Worm (Caenorhabditis elegans) whole organism, young adult: ENCODE results near the gene cnnm-3.

Source experiments
- B0019.2 ChIP-seq: fragments of 200-800 bp; sonication (Bioruptor generic); conservative IDR thresholded peaks from 2 replicates; pipeline ENCODE4 v1.3.6; 2022; ENCODE audit warnings: missing genetic modification reagents, missing genetic modification characterization, missing compliant biosample characterization
- B0261.1 ChIP-seq: sonication (generic microtip); optimal IDR thresholded peaks from 2 replicates; lab custom pipeline; 2016; ENCODE audit warnings: mild to moderate bottlenecking, missing genetic modification characterization, moderate library complexity, missing compliant biosample characterization
- B0336.3 ChIP-seq: fragments of 200-800 bp; sonication (Bioruptor generic); IDR thresholded peaks from 2 replicates; pipeline ENCODE4 v1.3.6; 2022; ENCODE audit warnings: missing genetic modification characterization, missing compliant biosample characterization
- C17E4.6 ChIP-seq: fragments of 200-800 bp; sonication (Bioruptor generic); IDR thresholded peaks from 2 replicates; pipeline ENCODE4 v1.3.6; 2022; ENCODE audit warnings: missing genetic modification reagents, missing genetic modification characterization, missing compliant biosample characterization
- F37B4.10 ChIP-seq: fragments of 200-800 bp; sonication (Bioruptor generic); IDR thresholded peaks from 2 replicates; pipeline ENCODE4 v1.3.6; 2022; ENCODE audit warnings: missing genetic modification characterization, missing compliant biosample characterization
- F49E8.2 ChIP-seq: sonication (generic microtip); optimal IDR thresholded peaks from 3 replicates; lab custom pipeline; 2017; ENCODE audit warnings: missing genetic modification characterization, mild to moderate bottlenecking, missing compliant biosample characterization, antibody characterized with exemption, moderate library complexity; ENCODE audit not compliant: insufficient read depth
- F55B11.4 ChIP-seq: sonication (generic microtip); optimal IDR thresholded peaks from 2 replicates; lab custom pipeline; 2016; ENCODE audit warnings: missing compliant biosample characterization, missing genetic modification characterization, borderline replicate concordance; ENCODE audit not compliant: insufficient read depth
- F57C9.4 ChIP-seq: sonication (generic microtip); optimal IDR thresholded peaks from 2 replicates; lab custom pipeline; 2017; ENCODE audit warnings: mild to moderate bottlenecking, missing genetic modification characterization, missing compliant biosample characterization
- K11D2.4 ChIP-seq: fragments of 200-800 bp; sonication (Bioruptor generic); IDR thresholded peaks from 2 replicates; pipeline ENCODE4 v1.3.6; 2022; ENCODE audit warnings: missing genetic modification reagents, missing genetic modification characterization, missing compliant biosample characterization
- K12H6.12 ChIP-seq: fragments of 200-800 bp; sonication (Bioruptor generic); optimal IDR thresholded peaks from 2 replicates; lab custom pipeline; 2018; ENCODE audit warnings: mild to moderate bottlenecking, missing genetic modification characterization, missing compliant biosample characterization
- Y53F4B.3 ChIP-seq: fragments of 200-800 bp; sonication (Bioruptor generic); IDR thresholded peaks from 2 replicates; pipeline ENCODE4 v1.3.6; 2022; ENCODE audit warnings: missing genetic modification reagents, missing genetic modification characterization, missing compliant biosample characterization
- Y53G8AR.9 ChIP-seq: fragments of 200-800 bp; sonication (Bioruptor generic); conservative IDR thresholded peaks from 2 replicates; pipeline ENCODE4 v1.3.6; 2022; ENCODE audit warnings: missing genetic modification reagents, missing genetic modification characterization, missing compliant biosample characterization
- Y56A3A.18 ChIP-seq: fragments of 200-800 bp; sonication (Bioruptor generic); IDR thresholded peaks from 2 replicates; pipeline ENCODE4 v1.3.6; 2022; ENCODE audit warnings: missing genetic modification reagents, missing genetic modification characterization, missing compliant biosample characterization
- aptf-2 ChIP-seq: fragments of 200-800 bp; sonication (Bioruptor generic); conservative IDR thresholded peaks from 2 replicates; pipeline ENCODE4 v1.3.6; 2022; ENCODE audit warnings: missing genetic modification reagents, missing genetic modification characterization, missing compliant biosample characterization
- attf-5 ChIP-seq: fragments of 200-800 bp; sonication (Bioruptor generic); optimal IDR thresholded peaks from 2 replicates; lab custom pipeline; 2018; ENCODE audit warnings: mild to moderate bottlenecking, missing genetic modification characterization, missing compliant biosample characterization
- bed-2 ChIP-seq: fragments of 200-800 bp; sonication (Bioruptor generic); IDR thresholded peaks from 2 replicates; pipeline ENCODE4 v1.3.6; 2022; ENCODE audit warnings: missing genetic modification reagents, missing genetic modification characterization, missing compliant biosample characterization
- cebp-2 ChIP-seq: fragments of 200-800 bp; sonication (Bioruptor generic); IDR thresholded peaks from 2 replicates; pipeline ENCODE4 v1.3.6; 2022; ENCODE audit warnings: missing genetic modification characterization, missing compliant biosample characterization
- ceh-100 ChIP-seq: fragments of 200-800 bp; sonication (Bioruptor generic); IDR thresholded peaks from 2 replicates; pipeline ENCODE4 v1.3.6; 2022; ENCODE audit warnings: missing genetic modification reagents, missing genetic modification characterization, missing compliant biosample characterization
- ceh-40 ChIP-seq: fragments of 200-800 bp; sonication (Bioruptor generic); IDR thresholded peaks from 2 replicates; pipeline ENCODE4 v1.3.6; 2022; ENCODE audit warnings: missing genetic modification characterization, missing compliant biosample characterization
- die-1 ChIP-seq: sonication (generic microtip); optimal IDR thresholded peaks from 2 replicates; lab custom pipeline; 2016; ENCODE audit warnings: missing genotype, mild to moderate bottlenecking, missing genetic modification characterization, missing compliant biosample characterization
- dox-1 ChIP-seq: fragments of 200-800 bp; sonication (Bioruptor generic); IDR thresholded peaks from 2 replicates; pipeline ENCODE4 v1.3.6; 2022; ENCODE audit warnings: missing genetic modification reagents, missing genetic modification characterization, missing compliant biosample characterization
- egrh-3 ChIP-seq: fragments of 200-800 bp; sonication (Bioruptor generic); IDR thresholded peaks from 2 replicates; pipeline ENCODE4 v1.3.6; 2022; ENCODE audit warnings: missing genetic modification reagents, missing genetic modification characterization, missing compliant biosample characterization
- ekl-4 ChIP-seq: fragments of 200-800 bp; sonication (Bioruptor generic); IDR thresholded peaks from 2 replicates; pipeline ENCODE4 v1.3.6; 2022; ENCODE audit warnings: missing genetic modification reagents, missing genetic modification characterization, missing compliant biosample characterization
- ets-4 ChIP-seq: fragments of 200-800 bp; sonication (Bioruptor generic); optimal IDR thresholded peaks from 2 replicates; lab custom pipeline; 2018; ENCODE audit warnings: mild to moderate bottlenecking, missing genetic modification characterization, missing compliant biosample characterization
- fkh-3 ChIP-seq: sonication (generic microtip); optimal IDR thresholded peaks from 2 replicates; lab custom pipeline; 2016; ENCODE audit warnings: mild to moderate bottlenecking, missing genetic modification characterization, missing compliant biosample characterization
- gei-17 ChIP-seq: fragments of 200-800 bp; sonication (Bioruptor generic); optimal IDR thresholded peaks from 2 replicates; lab custom pipeline; 2018; ENCODE audit warnings: mild to moderate bottlenecking, missing genetic modification characterization, missing compliant biosample characterization
- hmg-20 ChIP-seq: fragments of 200-800 bp; sonication (Bioruptor generic); IDR thresholded peaks from 2 replicates; pipeline ENCODE4 v1.3.6; 2022; ENCODE audit warnings: missing genetic modification reagents, missing genetic modification characterization, missing compliant biosample characterization
- hrde-1 ChIP-seq: sonication (generic microtip); optimal IDR thresholded peaks from 2 replicates; lab custom pipeline; 2016; ENCODE audit warnings: missing genetic modification characterization, mild to moderate bottlenecking, missing compliant biosample characterization, moderate library complexity, missing genotype, missing genetic modification reagents, borderline replicate concordance
- hsf-1 ChIP-seq: fragments of 200-800 bp; sonication (Bioruptor generic); IDR thresholded peaks from 2 replicates; pipeline ENCODE4 v1.3.6; 2022; ENCODE audit warnings: missing genetic modification reagents, missing genetic modification characterization, missing compliant biosample characterization
- lag-1 ChIP-seq: fragments of 200-800 bp; sonication (Bioruptor generic); IDR thresholded peaks from 2 replicates; pipeline ENCODE4 v1.3.6; 2022; ENCODE audit warnings: missing genetic modification reagents, missing genetic modification characterization, missing compliant biosample characterization
- let-607 ChIP-seq, 2 experiments: fragments of 200-800 bp in 1 of 2; sonication (Bioruptor generic) in 1 of 2; sonication (generic microtip) in 1 of 2; optimal IDR thresholded peaks; 2 replicates each; lab custom pipeline; 2016 to 2018; ENCODE audit warnings: mild to moderate bottlenecking in 2 of 2, missing compliant biosample characterization in 2 of 2, missing genetic modification characterization in 2 of 2, moderate library complexity in 2 of 2, missing genotype in 1 of 2
- lin-40 ChIP-seq: sonication (generic microtip); optimal IDR thresholded peaks from 2 replicates; lab custom pipeline; 2016; ENCODE audit warnings: missing genetic modification characterization, mild to moderate bottlenecking, missing compliant biosample characterization, missing genotype, missing genetic modification reagents
- madf-10 ChIP-seq: sonication (generic microtip); optimal IDR thresholded peaks from 2 replicates; lab custom pipeline; 2016; ENCODE audit warnings: mild to moderate bottlenecking, missing genetic modification characterization, missing compliant biosample characterization
- madf-3 ChIP-seq: fragments of 200-800 bp; sonication (Bioruptor generic); IDR thresholded peaks from 2 replicates; pipeline ENCODE4 v1.3.6; 2022; ENCODE audit warnings: missing genetic modification reagents, missing genetic modification characterization, missing compliant biosample characterization
- mcd-1 ChIP-seq: fragments of 200-800 bp; sonication (Bioruptor generic); IDR thresholded peaks from 2 replicates; pipeline ENCODE4 v1.3.6; 2022; ENCODE audit warnings: missing genetic modification reagents, missing genetic modification characterization, missing compliant biosample characterization
- mel-28 ChIP-seq: sonication (generic microtip); optimal IDR thresholded peaks from 2 replicates; lab custom pipeline; 2016; ENCODE audit warnings: borderline replicate concordance, mild to moderate bottlenecking, missing genetic modification characterization, missing compliant biosample characterization
- mes-4 ChIP-seq: sonication (generic microtip); optimal IDR thresholded peaks from 2 replicates; lab custom pipeline; 2016; ENCODE audit warnings: missing genotype, missing genetic modification characterization, missing compliant biosample characterization
- nfya-2 ChIP-seq: fragments of 200-800 bp; sonication (Bioruptor generic); IDR thresholded peaks from 2 replicates; pipeline ENCODE4 v1.3.6; 2022; ENCODE audit warnings: missing genetic modification reagents, missing genetic modification characterization, missing compliant biosample characterization
- nfyb-1 ChIP-seq: fragments of 200-800 bp; sonication (Bioruptor generic); IDR thresholded peaks from 2 replicates; pipeline ENCODE4 v1.3.6; 2022; ENCODE audit warnings: missing genetic modification reagents, missing genetic modification characterization, missing compliant biosample characterization
- nhr-120 ChIP-seq: fragments of 200-800 bp; sonication (Bioruptor generic); IDR thresholded peaks from 2 replicates; pipeline ENCODE4 v1.3.6; 2022; ENCODE audit warnings: missing genetic modification characterization, missing compliant biosample characterization
- nhr-80 ChIP-seq: sonication (generic microtip); optimal IDR thresholded peaks from 2 replicates; lab custom pipeline; 2016; ENCODE audit warnings: missing genetic modification characterization, missing compliant biosample characterization
- nhr-90 ChIP-seq: sonication (generic microtip); optimal IDR thresholded peaks from 2 replicates; lab custom pipeline; 2016; ENCODE audit warnings: missing genotype, mild to moderate bottlenecking, missing genetic modification characterization, missing compliant biosample characterization
- pha-4 ChIP-seq: fragments of 150-350 bp; sonication (generic microtip); optimal IDR thresholded peaks from 2 replicates; lab custom pipeline; 2014; ENCODE audit warnings: missing biosample characterization, missing genetic modification reagents, missing genetic modification characterization
- rpc-1 ChIP-seq, 2 experiments: fragments of 150-350 bp in 1 of 2; sonication (generic microtip) in 1 of 2; optimal IDR thresholded peaks; 2 replicates each; lab custom pipeline; 2014 to 2018; ENCODE audit warnings: missing biosample characterization in 1 of 2, missing genetic modification characterization in 1 of 2, missing genetic modification reagents in 1 of 2, missing genotype in 1 of 2
- snpc-3.4 ChIP-seq: sonication (generic microtip); optimal IDR thresholded peaks from 2 replicates; lab custom pipeline; 2017; ENCODE audit warnings: missing genetic modification characterization, mild to moderate bottlenecking, missing compliant biosample characterization, antibody characterized with exemption, moderate library complexity, missing genotype, missing genetic modification reagents
- unc-62 ChIP-seq: fragments of 150-350 bp; optimal IDR thresholded peaks from 2 replicates; lab custom pipeline; 2014; ENCODE audit warnings: missing biosample characterization, missing genetic modification reagents, missing genetic modification characterization
- ztf-18 ChIP-seq: sonication (generic microtip); optimal IDR thresholded peaks from 2 replicates; lab custom pipeline; 2016; ENCODE audit warnings: missing genotype, mild to moderate bottlenecking, missing genetic modification characterization, missing compliant biosample characterization
- ztf-26 ChIP-seq: sonication (generic microtip); optimal IDR thresholded peaks from 2 replicates; lab custom pipeline; 2017; ENCODE audit warnings: missing genetic modification characterization, missing compliant biosample characterization

cnnm-3 gene

DNA sequence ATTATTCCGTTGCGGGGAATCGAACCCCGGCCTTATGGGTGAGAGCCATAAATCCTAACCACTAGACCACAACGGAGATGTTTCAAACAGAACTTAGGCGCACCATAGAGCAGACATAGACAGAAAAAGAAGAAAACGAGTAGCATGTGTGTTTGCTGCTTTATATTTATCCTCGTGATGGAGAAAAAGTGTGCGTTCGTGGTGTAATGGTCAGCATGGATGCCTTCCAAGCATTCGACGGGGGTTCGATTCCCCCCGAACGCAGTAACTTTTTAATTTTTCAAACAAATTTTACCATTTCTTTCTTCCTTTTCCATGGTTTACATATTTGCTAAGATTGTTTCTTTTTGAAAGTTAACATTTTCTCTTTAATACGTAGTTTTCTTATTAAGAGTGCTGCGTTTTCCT, 9.7 kb downstream of the cnnm-3 start (continued):
- TF ChIP-seq C17E4.6 (GFP tag; lab: Robert Waterston, UW): peak; percentile 80
- peak; percentile 69; the same call in 1 of the 2 replicates for TF ChIP-seq bed-2 (GFP tag; lab: Robert Waterston, UW)
- peak; percentile 85 for TF ChIP-seq attf-5 (GFP tag; lab: Kevin White, UChicago)
- peak; percentile 90; the same call in 1 of the 2 replicates for TF ChIP-seq nhr-120 (GFP tag; lab: Robert Waterston, UW)
- peak; percentile 83 for TF ChIP-seq K12H6.12 (tag; lab: Kevin White, UChicago)
- TF ChIP-seq B0336.3 (GFP tag; lab: Robert Waterston, UW): peak; percentile 92
- TF ChIP-seq mes-4 (tag; lab: Kevin White, UChicago): peak; percentile 93
- TF ChIP-seq ekl-4 (GFP tag; lab: Robert Waterston, UW): peak; percentile 93
- peak; percentile 98 for TF ChIP-seq die-1
- TF ChIP-seq F55B11.4 (tag; lab: Kevin White, UChicago): no peak
- TF ChIP-seq nhr-90 (tag; lab: Kevin White, UChicago): peak; percentile 94
- peak; percentile 98 for TF ChIP-seq nfyb-1 (GFP tag; lab: Robert Waterston, UW)
- TF ChIP-seq ztf-18: peak; percentile 84
- TF ChIP-seq rpc-1 (optimal IDR thresholded peaks at IDR 0.05; lab: Kevin White, UChicago): peak; percentile 100
- TF ChIP-seq rpc-1 (tag; optimal IDR thresholded peaks at IDR 0.05; lab: Kevin White, UChicago): peak; percentile 100
- TF ChIP-seq hmg-20 (GFP tag; lab: Robert Waterston, UW): peak; percentile 93
- TF ChIP-seq hsf-1: peak; percentile 68
- TF ChIP-seq ets-4 (GFP tag; lab: Kevin White, UChicago): peak; percentile 55
- TF ChIP-seq ztf-26 (tag; lab: Kevin White, UChicago): peak; percentile 93
- TF ChIP-seq unc-62 (GFP tag; lab: Kevin White, UChicago): no peak
- peak; percentile 98 for TF ChIP-seq Y56A3A.18 (GFP tag; lab: Robert Waterston, UW)
- TF ChIP-seq gei-17 (GFP tag; lab: Kevin White, UChicago): peak; percentile 91
- peak; percentile 74 for TF ChIP-seq egrh-3
- TF ChIP-seq mel-28 (tag; lab: Kevin White, UChicago): peak; percentile 86
- peak; percentile 92 for TF ChIP-seq madf-10 (tag; lab: Kevin White, UChicago)
- peak; percentile 86 for TF ChIP-seq madf-3 (GFP tag; lab: Robert Waterston, UW)
- peak; percentile 69 for TF ChIP-seq ceh-100 (GFP tag; lab: Robert Waterston, UW)
- TF ChIP-seq cebp-2: peak; percentile 97
- TF ChIP-seq F57C9.4 (tag; lab: Kevin White, UChicago): peak; percentile 80
- TF ChIP-seq K11D2.4 (GFP tag; lab: Robert Waterston, UW): peak; percentile 95
- TF ChIP-seq aptf-2 (GFP tag; lab: Robert Waterston, UW): peak; percentile 82
- TF ChIP-seq F37B4.10: no peak
- TF ChIP-seq dox-1 (GFP tag; lab: Robert Waterston, UW): peak; percentile 96
- TF ChIP-seq hrde-1 (tag; lab: Kevin White, UChicago): peak; percentile 77
- peak; percentile 97 for TF ChIP-seq lin-40 (tag; lab: Kevin White, UChicago)
- 0 out of 2 replicates have a peak, but pooled peaks have one; percentile 65 for TF ChIP-seq nfya-2 (GFP tag; lab: Robert Waterston, UW)
- peak; percentile 95 for TF ChIP-seq Y53G8AR.9 (GFP tag; lab: Robert Waterston, UW)
- TF ChIP-seq lag-1: peak; percentile 94; the same call in 1 of the 2 replicates
- peak; percentile 100 for TF ChIP-seq B0261.1
- TF ChIP-seq F49E8.2 (tag; lab: Kevin White, UChicago): peak; percentile 58
- TF ChIP-seq snpc-3.4 (tag; lab: Kevin White, UChicago): peak; percentile 86
- TF ChIP-seq nhr-80 (tag; lab: Kevin White, UChicago): peak; percentile 54
- TF ChIP-seq let-607 (tag; optimal IDR thresholded peaks at IDR 0.05; lab: Kevin White, UChicago): peak; percentile 74 to 88
- TF ChIP-seq Y53F4B.3 (GFP tag; lab: Robert Waterston, UW): peak; percentile 92
- TF ChIP-seq mcd-1: peak; percentile 82
- TF ChIP-seq B0019.2 (GFP tag; lab: Robert Waterston, UW): peak; percentile 71
- peak; percentile 85; the same call in 1 of the 2 replicates for TF ChIP-seq ceh-40 (GFP tag; lab: Robert Waterston, UW)
- peak; percentile 97 for TF ChIP-seq fkh-3
- TF ChIP-seq pha-4 (tag; lab: Kevin White, UChicago): peak; percentile 54
